Worm (Caenorhabditis elegans) whole organism, L4 larva: ENCODE data around the gene F56C4.2.

Source experiments
- ama-1 ChIP-seq: fragments of 150-350 bp; optimal IDR thresholded peaks from 2 replicates; lab custom pipeline; 2014; ENCODE audit warnings: inconsistent platforms, mixed read lengths
- daf-8 ChIP-seq: fragments of 200-800 bp; sonication (Bioruptor generic); IDR thresholded peaks from 2 replicates; pipeline ENCODE4 v1.3.6; 2022; ENCODE audit warnings: missing genetic modification characterization, missing compliant biosample characterization
- dpl-1 ChIP-seq: fragments of 150-350 bp; optimal IDR thresholded peaks from 2 replicates; lab custom pipeline; 2014; ENCODE audit warnings: missing biosample characterization, missing genetic modification reagents, missing genetic modification characterization
- egl-43 ChIP-seq: fragments of 200-800 bp; sonication (Bioruptor generic); IDR thresholded peaks from 2 replicates; pipeline ENCODE4 v1.3.6; 2022; ENCODE audit warnings: missing genetic modification reagents, missing genetic modification characterization, missing compliant biosample characterization
- fos-1 ChIP-seq: fragments of 150-350 bp; optimal IDR thresholded peaks from 2 replicates; lab custom pipeline; 2014; ENCODE audit warnings: missing biosample characterization, missing genetic modification characterization
- lin-15B ChIP-seq: fragments of 150-350 bp; sonication (generic microtip); optimal IDR thresholded peaks from 3 replicates; lab custom pipeline; 2014; ENCODE audit warnings: missing biosample characterization, missing genetic modification characterization
- lin-29 ChIP-seq: fragments of 200-800 bp; sonication (Bioruptor generic); IDR thresholded peaks from 2 replicates; pipeline ENCODE4 v1.3.6; 2022; ENCODE audit warnings: missing genetic modification reagents, missing genetic modification characterization, missing compliant biosample characterization
- lsy-2 ChIP-seq, 2 experiments: fragments of 150-350 bp in 1 of 2; sonication (generic microtip) in 1 of 2; optimal IDR thresholded peaks; 2 replicates each; lab custom pipeline; 2014 to 2017; ENCODE audit warnings: missing biosample characterization in 2 of 2, missing genetic modification characterization in 2 of 2
- nhr-11 ChIP-seq: fragments of 150-350 bp; optimal IDR thresholded peaks from 2 replicates; lab custom pipeline; 2014; ENCODE audit warnings: missing biosample characterization, missing genetic modification characterization
- pqm-1 ChIP-seq: sonication (generic microtip); optimal IDR thresholded peaks from 2 replicates; lab custom pipeline; 2017; ENCODE audit warnings: missing biosample characterization, missing genetic modification characterization
- snpc-4 ChIP-seq: fragments of 150-350 bp; optimal IDR thresholded peaks from 2 replicates; lab custom pipeline; 2014; ENCODE audit warnings: missing biosample characterization, missing genetic modification characterization

ce11 chrIV:10664134-10664533 lies 25.1 kb downstream of the F56C4.2 start, which contains the start of gene K08C7.7:
- TF ChIP-seq dpl-1 (GFP tag; lab: Kevin White, UChicago), result no peak
- no peak for TF ChIP-seq pqm-1
- no peak for TF ChIP-seq nhr-11 (tag; lab: Kevin White, UChicago)
- TF ChIP-seq fos-1 (tag; lab: Kevin White, UChicago), result no peak
- TF ChIP-seq snpc-4 (tag; lab: Kevin White, UChicago), result no peak
- TF ChIP-seq ama-1, result no peak
- no peak for TF ChIP-seq lin-29 (GFP tag; lab: Robert Waterston, UW)
- TF ChIP-seq lsy-2 (tag; optimal IDR thresholded peaks at IDR 0.05; lab: Kevin White, UChicago), result no peak
- no peak for TF ChIP-seq lin-15B (tag; lab: Kevin White, UChicago)
- TF ChIP-seq daf-8 (GFP tag; lab: Robert Waterston, UW), result no peak
- TF ChIP-seq egl-43 (GFP tag; lab: Robert Waterston, UW), result no peak
